Worm (Caenorhabditis elegans) whole organism, L2 larva: Measurements from ENCODE around the gene C33H5.13.
A peak's percentile ranks its signal among the peaks of the same experiment; 100 is the strongest.

Experiments used
- alr-1 ChIP-seq: fragments of 150-350 bp; optimal IDR thresholded peaks from 2 replicates; lab custom pipeline; 2014; ENCODE audit warnings: missing biosample characterization, missing genetic modification characterization
- crh-2 ChIP-seq: sonication (generic microtip); optimal IDR thresholded peaks from 2 replicates; lab custom pipeline; 2017; ENCODE audit warnings: missing biosample characterization, missing genetic modification characterization
- egl-27 ChIP-seq: sonication (generic microtip); optimal IDR thresholded peaks from 3 replicates; lab custom pipeline; 2017; ENCODE audit warnings: missing biosample characterization, missing genetic modification reagents, missing genetic modification characterization
- elt-3 ChIP-seq: sonication (generic microtip); optimal IDR thresholded peaks from 2 replicates; lab custom pipeline; 2017; ENCODE audit warnings: missing biosample characterization, missing genetic modification characterization
- fos-1 ChIP-seq: fragments of 150-350 bp; optimal IDR thresholded peaks from 2 replicates; lab custom pipeline; 2014; ENCODE audit warnings: missing biosample characterization, missing genetic modification characterization
- lin-13 ChIP-seq: fragments of 150-350 bp; optimal IDR thresholded peaks from 2 replicates; lab custom pipeline; 2014; ENCODE audit warnings: missing biosample characterization, missing genetic modification reagents, missing genetic modification characterization
- lin-39 ChIP-seq: fragments of 150-350 bp; optimal IDR thresholded peaks from 2 replicates; lab custom pipeline; 2014; ENCODE audit warnings: missing biosample characterization, missing genetic modification reagents, missing genetic modification characterization
- lsy-2 ChIP-seq, 2 experiments: fragments of 150-350 bp in 1 of 2; sonication (generic microtip) in 1 of 2; optimal IDR thresholded peaks; 2 replicates each; lab custom pipeline; 2014 to 2017; ENCODE audit warnings: missing biosample characterization in 2 of 2, missing genetic modification characterization in 2 of 2
- mab-5 ChIP-seq: fragments of 150-350 bp; optimal IDR thresholded peaks from 2 replicates; lab custom pipeline; 2014; ENCODE audit warnings: missing biosample characterization, missing genetic modification characterization
- mbf-1 ChIP-seq: sonication (generic microtip); optimal IDR thresholded peaks from 2 replicates; lab custom pipeline; 2017; ENCODE audit warnings: missing biosample characterization, missing genetic modification characterization
- nhr-11 ChIP-seq: fragments of 150-350 bp; optimal IDR thresholded peaks from 2 replicates; lab custom pipeline; 2014; ENCODE audit warnings: missing biosample characterization, missing genetic modification characterization
- sma-9 ChIP-seq, 2 experiments: fragments of 150-350 bp in 1 of 2; sonication (generic microtip) in 1 of 2; optimal IDR thresholded peaks; 2 replicates each; lab custom pipeline; 2014 to 2016; ENCODE audit warnings: missing genetic modification characterization in 2 of 2, mild to moderate bottlenecking in 1 of 2, missing biosample characterization in 1 of 2, missing compliant biosample characterization in 1 of 2, missing genetic modification reagents in 1 of 2, moderate library complexity in 1 of 2
- snpc-4 ChIP-seq: fragments of 150-350 bp; optimal IDR thresholded peaks from 2 replicates; lab custom pipeline; 2014; ENCODE audit warnings: missing biosample characterization, missing genetic modification characterization
- unc-62 ChIP-seq: fragments of 150-350 bp; optimal IDR thresholded peaks from 2 replicates; lab custom pipeline; 2014; ENCODE audit warnings: missing biosample characterization, missing genetic modification reagents, missing genetic modification characterization
- zag-1 ChIP-seq: fragments of 150-350 bp; optimal IDR thresholded peaks from 2 replicates; lab custom pipeline; 2014; ENCODE audit warnings: missing biosample characterization, missing genetic modification characterization

C33H5.13 gene

DNA sequence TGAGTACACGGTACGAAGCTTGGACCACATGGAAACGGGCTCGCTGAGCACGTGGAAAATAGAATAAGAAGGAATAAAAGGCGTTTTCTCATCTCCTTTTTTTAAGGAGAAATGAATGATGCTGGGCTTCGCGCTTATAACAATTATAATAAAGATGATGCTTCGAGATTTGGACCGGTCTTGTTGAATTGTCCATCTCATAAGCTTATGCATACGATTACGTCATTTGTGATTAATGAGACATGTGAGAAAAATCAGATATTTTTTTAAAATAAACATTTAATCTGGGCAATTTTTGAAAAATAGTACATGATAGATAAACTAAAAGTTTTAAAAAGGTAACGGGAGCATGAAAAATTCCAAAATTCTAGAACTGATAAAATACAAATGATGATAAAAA, 34.8 kb downstream of the C33H5.13 start, which contains the start of gene C46A5.4:
TSS of gene C46A5.4 (minus strand) at position 101 of the 400 bp plus-strand sequence.
- TF ChIP-seq lin-39: no peak
- no peak for TF ChIP-seq nhr-11 (tag; lab: Kevin White, UChicago)
- no peak for TF ChIP-seq lin-13 (GFP tag; lab: Kevin White, UChicago)
- no peak for TF ChIP-seq elt-3 (tag; lab: Kevin White, UChicago)
- TF ChIP-seq zag-1 (tag; lab: Kevin White, UChicago): no peak
- no peak for TF ChIP-seq lsy-2 (tag; optimal IDR thresholded peaks at IDR 0.05; lab: Kevin White, UChicago)
- TF ChIP-seq alr-1: no peak
- TF ChIP-seq snpc-4 (tag; lab: Kevin White, UChicago): no peak

DNA sequence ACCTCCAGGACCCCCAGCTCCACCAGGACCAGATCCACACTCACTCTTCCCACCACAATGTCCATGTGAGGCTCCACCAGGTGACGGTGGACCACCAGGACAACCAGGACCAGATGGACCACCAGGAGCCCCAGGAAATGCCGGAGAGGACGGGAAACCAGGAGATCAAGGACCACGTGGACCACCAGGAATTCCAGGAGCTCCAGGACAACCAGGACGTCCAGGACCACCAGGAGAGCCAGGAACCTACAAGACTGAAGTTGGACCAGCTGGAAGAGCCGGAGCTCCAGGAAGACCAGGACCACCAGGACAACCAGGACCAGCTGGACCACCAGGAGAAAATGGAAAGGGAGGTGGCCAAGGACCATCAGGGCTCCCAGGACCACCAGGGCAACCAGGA, 37.9 kb downstream of the C33H5.13 start:
- TF ChIP-seq mbf-1: no peak

DNA sequence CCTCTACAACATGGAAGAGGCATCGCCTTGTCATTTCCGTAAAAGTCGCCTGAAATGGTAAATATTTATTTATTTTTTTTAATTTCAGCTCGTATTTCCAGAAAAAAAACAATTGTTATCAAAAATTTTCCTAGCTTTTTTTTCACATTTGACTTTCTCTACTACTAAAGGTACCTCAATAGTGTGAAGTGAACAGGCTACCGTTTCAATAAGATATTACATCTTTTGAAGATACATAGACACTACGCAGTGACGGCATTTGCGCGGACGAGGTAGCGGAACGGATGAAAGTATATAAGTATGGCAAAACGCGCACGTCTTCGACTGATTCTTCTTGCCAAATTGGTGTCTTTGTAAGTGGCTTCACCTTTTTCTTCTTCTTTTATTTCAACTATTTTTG, 39.0 kb downstream of the C33H5.13 start, which contains the start of gene col-14:
TSS of gene col-14 (plus strand) at position 301 of the 400 bp plus-strand sequence.
- no peak for TF ChIP-seq egl-27

DNA sequence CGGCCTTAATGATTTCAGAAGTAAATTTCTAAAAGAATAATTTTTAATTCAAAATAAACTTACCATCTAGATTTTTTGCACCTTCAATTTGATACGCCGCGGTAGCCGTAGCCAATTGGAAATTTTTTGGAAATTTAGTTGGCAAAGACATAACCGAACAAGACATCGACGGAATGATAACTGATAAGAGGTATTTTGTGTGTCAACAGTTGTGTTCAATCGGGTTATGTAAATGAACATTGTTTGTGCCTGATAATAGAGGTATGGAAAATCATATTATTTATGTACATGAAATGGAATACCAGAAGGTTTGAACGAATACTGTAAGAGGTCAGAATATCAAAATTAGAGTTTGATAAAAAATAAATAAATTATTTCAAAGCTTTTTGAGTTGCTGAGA, 44.2 kb downstream of the C33H5.13 start, which contains the start of gene klo-1:
TSS of gene klo-1 (minus strand) at position 388 of the 400 bp plus-strand sequence.
- TF ChIP-seq crh-2 (tag; lab: Kevin White, UChicago): peak; percentile 54
- TF ChIP-seq fos-1 (tag; lab: Kevin White, UChicago): peak; percentile 83
- no peak for TF ChIP-seq mab-5 (tag; lab: Kevin White, UChicago)
- peak; percentile 38 for TF ChIP-seq sma-9 (GFP tag; optimal IDR thresholded peaks at IDR 0.05; lab: Kevin White, UChicago)
- TF ChIP-seq sma-9 (tag; optimal IDR thresholded peaks at IDR 0.05; lab: Kevin White, UChicago): no peak

DNA sequence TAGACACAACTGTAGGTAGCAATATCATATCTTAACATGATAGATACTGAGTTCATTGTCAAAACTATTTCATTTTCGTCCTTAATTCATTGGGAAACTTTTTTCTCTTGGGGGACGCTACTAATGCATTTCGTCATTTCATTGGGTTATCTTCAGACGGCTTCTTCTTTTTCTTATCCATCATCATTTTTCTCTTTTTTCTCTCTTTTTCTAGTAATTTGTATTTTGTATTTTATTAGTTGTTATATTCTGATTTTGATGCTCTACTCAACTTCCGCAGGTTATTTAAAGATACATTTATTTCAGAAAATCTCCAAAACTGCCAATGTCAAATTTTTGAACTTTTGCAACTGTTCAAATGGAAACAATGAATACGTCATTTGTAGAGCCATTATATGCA, 48.5 kb downstream of the C33H5.13 start, which contains the start of gene npr-35:
TSS of gene npr-35 (plus strand) at position 301 of the 400 bp plus-strand sequence.
- TF ChIP-seq unc-62 (GFP tag; lab: Kevin White, UChicago) (no peak), egl-27 (no peak)
